Fruit fly (Drosophila melanogaster): Measurements from ENCODE around the gene CG15005.

DNA sequence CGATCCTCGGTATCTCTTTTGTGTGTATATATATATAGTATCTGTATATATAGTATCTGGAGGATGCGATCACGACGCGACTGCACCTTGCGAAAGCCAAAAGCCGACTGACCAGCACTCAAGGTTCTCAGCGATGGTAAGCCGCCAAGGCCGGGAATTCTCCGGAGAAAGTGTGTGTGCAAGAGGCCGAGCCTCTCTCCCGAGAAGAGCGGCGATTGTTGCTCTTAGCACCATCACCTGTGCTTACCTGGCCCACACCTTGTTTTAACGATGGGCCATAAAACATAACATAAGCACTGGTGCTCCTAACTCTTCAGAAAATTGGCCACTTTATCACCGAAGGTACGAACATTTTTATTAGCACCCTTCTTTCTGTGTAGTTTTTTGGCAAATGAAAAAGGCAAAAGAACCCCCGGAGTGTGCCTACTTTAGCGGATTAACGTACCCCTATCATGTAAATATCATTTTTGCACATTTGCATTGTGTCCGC is 36.7 kb downstream of the CG15005 start, which contains the start of gene mas:
- TF ChIP-seq rn (GFP tag; IDR thresholded peaks at IDR 0.05) = no peak
- no peak for TF ChIP-seq CG9948 (tag; optimal IDR thresholded peaks at IDR 0.05)
- no peak for TF ChIP-seq gl (tag; optimal IDR thresholded peaks at IDR 0.05)

Data from whole organism, pupa.